Worm (Caenorhabditis elegans) whole organism, L3 larva: Measurements from ENCODE around the gene rnh-1.0.

ENCODE experiments used
- R02D3.7 ChIP-seq: fragments of 150-350 bp; optimal IDR thresholded peaks from 2 replicates; lab custom pipeline; 2014; ENCODE audit warnings: missing biosample characterization, missing genetic modification characterization
- ceh-82 ChIP-seq: fragments of 150-350 bp; optimal IDR thresholded peaks from 2 replicates; lab custom pipeline; 2014; ENCODE audit warnings: missing biosample characterization, missing genetic modification characterization
- egl-5 ChIP-seq: fragments of 150-350 bp; optimal IDR thresholded peaks from 2 replicates; lab custom pipeline; 2017; ENCODE audit warnings: missing biosample characterization, missing genetic modification reagents, missing genetic modification characterization, inconsistent platforms
- fkh-10 ChIP-seq: sonication (generic microtip); optimal IDR thresholded peaks from 2 replicates; lab custom pipeline; 2017; ENCODE audit warnings: missing biosample characterization, missing genetic modification reagents, missing genetic modification characterization
- fkh-2 ChIP-seq: fragments of 150-350 bp; optimal IDR thresholded peaks from 2 replicates; lab custom pipeline; 2014; ENCODE audit warnings: missing biosample characterization, missing genetic modification reagents, missing genetic modification characterization
- fos-1 ChIP-seq: fragments of 150-350 bp; optimal IDR thresholded peaks from 2 replicates; lab custom pipeline; 2014; ENCODE audit warnings: missing biosample characterization, missing genetic modification characterization
- lin-39 ChIP-seq: fragments of 150-350 bp; optimal IDR thresholded peaks from 2 replicates; lab custom pipeline; 2018; ENCODE audit warnings: missing biosample characterization, missing genetic modification reagents, missing genetic modification characterization
- nfya-1 ChIP-seq: sonication (generic microtip); optimal IDR thresholded peaks from 2 replicates; lab custom pipeline; 2017; ENCODE audit warnings: missing genetic modification characterization, mild to moderate bottlenecking, missing compliant biosample characterization, antibody characterized with exemption, moderate library complexity; ENCODE audit not compliant: insufficient read depth
- nhr-11 ChIP-seq: fragments of 150-350 bp; optimal IDR thresholded peaks from 2 replicates; lab custom pipeline; 2014; ENCODE audit warnings: missing biosample characterization, missing genetic modification characterization
- nhr-12 ChIP-seq: fragments of 150-350 bp; optimal IDR thresholded peaks from 2 replicates; lab custom pipeline; 2014; ENCODE audit warnings: missing biosample characterization, missing genetic modification characterization
- nhr-237 ChIP-seq: fragments of 150-350 bp; optimal IDR thresholded peaks from 2 replicates; lab custom pipeline; 2014; ENCODE audit warnings: missing biosample characterization, missing genetic modification characterization
- nhr-28 ChIP-seq: fragments of 150-350 bp; optimal IDR thresholded peaks from 2 replicates; lab custom pipeline; 2014; ENCODE audit warnings: missing biosample characterization, missing genetic modification characterization
- zag-1 ChIP-seq: fragments of 150-350 bp; optimal IDR thresholded peaks from 2 replicates; lab custom pipeline; 2014; ENCODE audit warnings: missing biosample characterization, missing genetic modification characterization
- ztf-11 ChIP-seq: fragments of 150-350 bp; optimal IDR thresholded peaks from 2 replicates; lab custom pipeline; 2014; ENCODE audit warnings: missing biosample characterization, missing genetic modification characterization

DNA sequence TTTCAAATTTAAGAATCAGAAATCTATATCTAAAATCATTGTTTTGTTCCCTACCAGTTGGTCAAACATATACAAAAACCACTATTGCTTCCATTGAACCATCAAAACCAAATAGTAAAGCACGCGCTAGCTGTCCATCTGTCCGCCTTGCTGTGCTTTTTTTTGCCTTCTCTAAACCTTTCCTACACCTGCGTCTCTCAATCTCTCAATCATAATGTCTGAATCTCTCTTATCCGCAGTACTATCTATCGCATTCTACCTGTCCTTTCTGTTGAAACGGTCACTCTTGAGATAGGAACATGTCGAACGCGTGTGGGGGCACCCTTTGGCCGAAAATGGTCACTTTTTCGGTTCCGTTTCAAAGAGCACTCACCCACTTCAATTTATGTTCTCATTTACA, 52.2 kb downstream of the rnh-1.0 start:
- TF ChIP-seq nhr-12 (tag; lab: Kevin White, UChicago) (no peak), nhr-11 (tag; lab: Kevin White, UChicago) (no peak), R02D3.7 (tag; lab: Kevin White, UChicago) (no peak), egl-5 (peak; percentile 13), nhr-28 (no peak), nfya-1 (peak; percentile 4), ceh-82 (tag; lab: Kevin White, UChicago) (no peak), zag-1 (tag; lab: Kevin White, UChicago) (no peak), fkh-2 (tag; lab: Kevin White, UChicago) (no peak), lin-39 (no peak), fkh-10 (GFP tag; lab: Kevin White, UChicago) (no peak), nhr-237 (no peak), fos-1 (tag; lab: Kevin White, UChicago) (no peak), ztf-11 (tag; lab: Kevin White, UChicago) (no peak)
